Worm (Caenorhabditis elegans) whole organism, young adult: Measurements from ENCODE around the gene F13H10.1.

Experiments
- D2030.7 ChIP-seq: fragments of 200-800 bp; sonication (Bioruptor generic); IDR thresholded peaks from 2 replicates; pipeline ENCODE4 v1.3.6; 2022; ENCODE audit warnings: missing genetic modification reagents, missing genetic modification characterization, missing compliant biosample characterization
- F22D6.2 ChIP-seq: sonication (generic microtip); optimal IDR thresholded peaks from 2 replicates; lab custom pipeline; 2016; ENCODE audit warnings: mild to moderate bottlenecking, missing genetic modification characterization, missing compliant biosample characterization
- F33H1.4 ChIP-seq: fragments of 200-800 bp; sonication (Bioruptor generic); IDR thresholded peaks from 2 replicates; pipeline ENCODE4 v1.3.6; 2022; ENCODE audit warnings: missing genetic modification reagents, missing genetic modification characterization, missing compliant biosample characterization
- F49E8.2 ChIP-seq: sonication (generic microtip); optimal IDR thresholded peaks from 3 replicates; lab custom pipeline; 2017; ENCODE audit warnings: missing genetic modification characterization, mild to moderate bottlenecking, missing compliant biosample characterization, antibody characterized with exemption, moderate library complexity; ENCODE audit not compliant: insufficient read depth
- Y53G8AR.9 ChIP-seq: fragments of 200-800 bp; sonication (Bioruptor generic); conservative IDR thresholded peaks from 2 replicates; pipeline ENCODE4 v1.3.6; 2022; ENCODE audit warnings: missing genetic modification reagents, missing genetic modification characterization, missing compliant biosample characterization
- Y56A3A.18 ChIP-seq: fragments of 200-800 bp; sonication (Bioruptor generic); IDR thresholded peaks from 2 replicates; pipeline ENCODE4 v1.3.6; 2022; ENCODE audit warnings: missing genetic modification reagents, missing genetic modification characterization, missing compliant biosample characterization
- akir-1 ChIP-seq: fragments of 200-800 bp; sonication (Bioruptor generic); optimal IDR thresholded peaks from 2 replicates; lab custom pipeline; 2018; ENCODE audit warnings: mild to moderate bottlenecking, missing genetic modification characterization, moderate library complexity, missing compliant biosample characterization
- cebp-1 ChIP-seq, 2 experiments: fragments of 200-800 bp in 1 of 2; sonication (Bioruptor generic) in 1 of 2; sonication (generic microtip) in 1 of 2; IDR thresholded peaks in 1 of 2; optimal IDR thresholded peaks in 1 of 2; 2 replicates each; pipeline versions ENCODE4 v1.3.6 to Lab custom; 2017 to 2022; ENCODE audit warnings: missing compliant biosample characterization in 2 of 2, missing genetic modification characterization in 2 of 2, mild to moderate bottlenecking in 1 of 2, missing genetic modification reagents in 1 of 2, moderate library complexity in 1 of 2
- ceh-79 ChIP-seq: sonication (generic microtip); optimal IDR thresholded peaks from 2 replicates; lab custom pipeline; 2017; ENCODE audit warnings: mild to moderate bottlenecking, missing genetic modification characterization, missing compliant biosample characterization
- ceh-91 ChIP-seq: fragments of 200-800 bp; sonication (Bioruptor generic); IDR thresholded peaks from 2 replicates; pipeline ENCODE4 v1.3.6; 2022; ENCODE audit warnings: missing genetic modification reagents, missing genetic modification characterization, missing compliant biosample characterization
- efl-1 ChIP-seq: fragments of 150-350 bp; optimal IDR thresholded peaks from 2 replicates; lab custom pipeline; 2014; ENCODE audit warnings: missing biosample characterization, missing genetic modification reagents, missing genetic modification characterization
- egl-18 ChIP-seq: fragments of 200-800 bp; sonication (Bioruptor generic); IDR thresholded peaks from 2 replicates; pipeline ENCODE4 v1.3.6; 2022; ENCODE audit warnings: missing genetic modification reagents, missing genetic modification characterization, missing compliant biosample characterization
- egrh-3 ChIP-seq: fragments of 200-800 bp; sonication (Bioruptor generic); IDR thresholded peaks from 2 replicates; pipeline ENCODE4 v1.3.6; 2022; ENCODE audit warnings: missing genetic modification reagents, missing genetic modification characterization, missing compliant biosample characterization
- ets-4 ChIP-seq: fragments of 200-800 bp; sonication (Bioruptor generic); optimal IDR thresholded peaks from 2 replicates; lab custom pipeline; 2018; ENCODE audit warnings: mild to moderate bottlenecking, missing genetic modification characterization, missing compliant biosample characterization
- hlh-12 ChIP-seq: sonication (generic microtip); optimal IDR thresholded peaks from 2 replicates; lab custom pipeline; 2016; ENCODE audit warnings: missing genetic modification characterization, missing compliant biosample characterization
- hmg-1.2 ChIP-seq: fragments of 200-800 bp; sonication (Bioruptor generic); IDR thresholded peaks from 2 replicates; pipeline ENCODE4 v1.3.6; 2022; ENCODE audit warnings: missing genetic modification reagents, missing genetic modification characterization, missing compliant biosample characterization
- hrde-1 ChIP-seq: sonication (generic microtip); optimal IDR thresholded peaks from 2 replicates; lab custom pipeline; 2016; ENCODE audit warnings: missing genetic modification characterization, mild to moderate bottlenecking, missing compliant biosample characterization, moderate library complexity, missing genotype, missing genetic modification reagents, borderline replicate concordance
- hsf-1 ChIP-seq: fragments of 200-800 bp; sonication (Bioruptor generic); IDR thresholded peaks from 2 replicates; pipeline ENCODE4 v1.3.6; 2022; ENCODE audit warnings: missing genetic modification reagents, missing genetic modification characterization, missing compliant biosample characterization
- let-526 ChIP-seq: fragments of 200-800 bp; sonication (Bioruptor generic); IDR thresholded peaks from 2 replicates; pipeline ENCODE4 v1.3.6; 2022; ENCODE audit warnings: missing genetic modification reagents, missing genetic modification characterization, missing compliant biosample characterization
- let-607 ChIP-seq, 2 experiments: fragments of 200-800 bp in 1 of 2; sonication (Bioruptor generic) in 1 of 2; sonication (generic microtip) in 1 of 2; optimal IDR thresholded peaks; 2 replicates each; lab custom pipeline; 2016 to 2018; ENCODE audit warnings: mild to moderate bottlenecking in 2 of 2, missing compliant biosample characterization in 2 of 2, missing genetic modification characterization in 2 of 2, moderate library complexity in 2 of 2, missing genotype in 1 of 2
- lir-1 ChIP-seq: fragments of 200-800 bp; sonication (Bioruptor generic); conservative IDR thresholded peaks from 2 replicates; pipeline ENCODE4 v1.3.6; 2022; ENCODE audit warnings: missing genetic modification reagents, missing genetic modification characterization, missing compliant biosample characterization
- lsl-1 ChIP-seq: fragments of 200-800 bp; sonication (Bioruptor generic); optimal IDR thresholded peaks from 2 replicates; lab custom pipeline; 2018; ENCODE audit warnings: mild to moderate bottlenecking, missing genetic modification characterization, moderate library complexity, missing compliant biosample characterization
- madf-6 ChIP-seq: fragments of 200-800 bp; sonication (Bioruptor generic); IDR thresholded peaks from 2 replicates; pipeline ENCODE4 v1.3.6; 2022; ENCODE audit warnings: missing genetic modification reagents, missing genetic modification characterization, missing compliant biosample characterization
- madf-8 ChIP-seq: fragments of 200-800 bp; sonication (Bioruptor generic); conservative IDR thresholded peaks from 2 replicates; pipeline ENCODE4 v1.3.6; 2022; ENCODE audit warnings: missing genetic modification reagents, missing genetic modification characterization, missing compliant biosample characterization
- mxl-1 ChIP-seq: sonication (generic microtip); optimal IDR thresholded peaks from 2 replicates; lab custom pipeline; 2016; ENCODE audit warnings: missing genetic modification characterization, missing compliant biosample characterization
- nfya-1 ChIP-seq: sonication (generic microtip); optimal IDR thresholded peaks from 2 replicates; lab custom pipeline; 2017; ENCODE audit warnings: antibody characterized with exemption, missing compliant biosample characterization, missing genetic modification characterization, borderline replicate concordance; ENCODE audit not compliant: insufficient read depth
- nfyb-1 ChIP-seq: fragments of 200-800 bp; sonication (Bioruptor generic); IDR thresholded peaks from 2 replicates; pipeline ENCODE4 v1.3.6; 2022; ENCODE audit warnings: missing genetic modification reagents, missing genetic modification characterization, missing compliant biosample characterization
- rcor-1 ChIP-seq: fragments of 200-800 bp; sonication (Bioruptor generic); IDR thresholded peaks from 2 replicates; pipeline ENCODE4 v1.3.6; 2022; ENCODE audit warnings: missing genetic modification reagents, missing genetic modification characterization, missing compliant biosample characterization
- repo-1 ChIP-seq: sonication (generic microtip); optimal IDR thresholded peaks from 2 replicates; lab custom pipeline; 2017; ENCODE audit warnings: mild to moderate bottlenecking, missing genetic modification characterization, missing compliant biosample characterization
- rpc-1 ChIP-seq, 2 experiments: fragments of 150-350 bp in 1 of 2; sonication (generic microtip) in 1 of 2; optimal IDR thresholded peaks; 2 replicates each; lab custom pipeline; 2014 to 2018; ENCODE audit warnings: missing biosample characterization in 1 of 2, missing genetic modification characterization in 1 of 2, missing genetic modification reagents in 1 of 2, missing genotype in 1 of 2
- snpc-3.4 ChIP-seq: sonication (generic microtip); optimal IDR thresholded peaks from 2 replicates; lab custom pipeline; 2017; ENCODE audit warnings: missing genetic modification characterization, mild to moderate bottlenecking, missing compliant biosample characterization, antibody characterized with exemption, moderate library complexity, missing genotype, missing genetic modification reagents
- xnd-1 ChIP-seq: sonication (generic microtip); optimal IDR thresholded peaks from 2 replicates; lab custom pipeline; 2016; ENCODE audit warnings: missing genotype, missing genetic modification reagents, missing genetic modification characterization, missing compliant biosample characterization
- zim-3 ChIP-seq: sonication (generic microtip); optimal IDR thresholded peaks from 2 replicates; lab custom pipeline; 2017; ENCODE audit warnings: mild to moderate bottlenecking, missing genetic modification characterization, moderate library complexity, missing compliant biosample characterization
- ztf-3 ChIP-seq: fragments of 200-800 bp; sonication (Bioruptor generic); optimal IDR thresholded peaks from 2 replicates; lab custom pipeline; 2018; ENCODE audit warnings: mild to moderate bottlenecking, missing genetic modification characterization, missing compliant biosample characterization
- ztf-6 ChIP-seq: fragments of 200-800 bp; sonication (Bioruptor generic); IDR thresholded peaks from 2 replicates; pipeline ENCODE4 v1.3.6; 2022; ENCODE audit warnings: missing genetic modification reagents, missing genetic modification characterization, missing compliant biosample characterization

Gene F13H10.1

DNA sequence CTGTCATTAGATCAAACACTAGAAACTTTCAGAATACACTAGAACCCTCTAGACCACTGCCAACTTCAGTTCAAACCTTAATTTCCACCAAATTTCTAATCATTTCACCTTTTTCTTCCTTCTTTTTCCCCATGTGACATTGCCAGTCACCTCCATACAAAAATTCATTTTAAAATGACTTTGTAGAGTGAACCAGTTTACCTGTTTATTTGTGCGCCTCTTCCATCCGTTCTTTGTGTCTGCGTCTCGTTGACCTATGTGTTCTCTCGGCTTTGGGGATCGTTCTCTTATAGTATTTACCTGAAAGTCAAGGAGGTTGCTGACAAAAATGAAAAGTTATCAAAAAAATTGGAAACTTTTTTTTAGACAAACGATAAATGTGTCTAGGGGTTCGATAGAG is 23.7 kb upstream of the F13H10.1 start:
- no peak for TF ChIP-seq ztf-6
- no peak for TF ChIP-seq madf-6 (GFP tag; lab: Robert Waterston, UW)
- TF ChIP-seq hrde-1 (tag; lab: Kevin White, UChicago), result no peak
- no peak for TF ChIP-seq ets-4 (GFP tag; lab: Kevin White, UChicago)
- peak; percentile 83 for TF ChIP-seq hsf-1
- TF ChIP-seq hmg-1.2 (GFP tag; lab: Robert Waterston, UW), result peak; percentile 46; the same call in 1 of the 2 replicates
- peak; percentile 24 for TF ChIP-seq rpc-1 (optimal IDR thresholded peaks at IDR 0.05; lab: Kevin White, UChicago)
- no peak for TF ChIP-seq rpc-1 (tag; optimal IDR thresholded peaks at IDR 0.05; lab: Kevin White, UChicago)
- TF ChIP-seq, all 124 proteins: peak for 3

DNA sequence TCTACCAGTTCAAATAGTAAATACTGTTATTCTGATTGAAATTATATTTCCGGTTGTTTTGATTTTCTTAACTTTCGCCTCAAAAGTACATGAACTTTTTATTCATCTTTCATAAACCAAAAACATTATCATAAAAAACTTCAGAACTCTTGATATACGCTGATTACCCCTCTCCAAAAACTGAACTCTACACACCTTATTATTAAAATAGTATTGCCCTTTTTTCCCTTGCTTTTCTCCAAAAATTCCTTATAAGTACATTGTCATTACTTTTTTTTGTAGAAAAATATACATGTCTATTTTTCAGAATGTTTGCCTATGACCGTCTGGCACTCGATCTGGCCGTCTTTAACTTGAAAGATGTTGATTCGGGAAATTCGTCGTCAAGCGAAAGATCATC is 22.6 kb upstream of the F13H10.1 start, which contains the start of gene Y43E12A.2:
TSS of gene Y43E12A.2 (plus strand) at position 301 of the 400 bp plus-strand sequence.
- TF ChIP-seq F49E8.2 (tag; lab: Kevin White, UChicago), result no peak
- no peak for TF ChIP-seq egl-18 (GFP tag; lab: Robert Waterston, UW)
- TF ChIP-seq egrh-3 (GFP tag; lab: Robert Waterston, UW), result no peak
- TF ChIP-seq ztf-3 (GFP tag; lab: Kevin White, UChicago), result no peak
- no peak for TF ChIP-seq Y56A3A.18 (GFP tag; lab: Robert Waterston, UW)
- TF ChIP-seq hlh-12 (tag; lab: Kevin White, UChicago), result no peak
- TF ChIP-seq akir-1 (GFP tag; lab: Kevin White, UChicago), result no peak
- TF ChIP-seq F22D6.2 (tag; lab: Kevin White, UChicago), result no peak
- no peak for TF ChIP-seq nfya-1 (tag; lab: Kevin White, UChicago)
- TF ChIP-seq Y53G8AR.9 (GFP tag; lab: Robert Waterston, UW), result no peak
- TF ChIP-seq zim-3, result no peak
- TF ChIP-seq mxl-1 (tag; lab: Kevin White, UChicago), result no peak
- no peak for TF ChIP-seq let-526
- TF ChIP-seq lir-1 (GFP tag; lab: Robert Waterston, UW), result no peak
- no peak for TF ChIP-seq rpc-1 (optimal IDR thresholded peaks at IDR 0.05; lab: Kevin White, UChicago)
- TF ChIP-seq rpc-1 (tag; optimal IDR thresholded peaks at IDR 0.05; lab: Kevin White, UChicago), result no peak
- TF ChIP-seq cebp-1 (GFP tag; IDR thresholded peaks at IDR 0.05; lab: Robert Waterston, UW), result no peak
- no peak for TF ChIP-seq cebp-1 (tag; optimal IDR thresholded peaks at IDR 0.05; lab: Kevin White, UChicago)
- no peak for TF ChIP-seq madf-8 (GFP tag; lab: Robert Waterston, UW)
- no peak for TF ChIP-seq let-607 (tag; optimal IDR thresholded peaks at IDR 0.05; lab: Kevin White, UChicago)

DNA sequence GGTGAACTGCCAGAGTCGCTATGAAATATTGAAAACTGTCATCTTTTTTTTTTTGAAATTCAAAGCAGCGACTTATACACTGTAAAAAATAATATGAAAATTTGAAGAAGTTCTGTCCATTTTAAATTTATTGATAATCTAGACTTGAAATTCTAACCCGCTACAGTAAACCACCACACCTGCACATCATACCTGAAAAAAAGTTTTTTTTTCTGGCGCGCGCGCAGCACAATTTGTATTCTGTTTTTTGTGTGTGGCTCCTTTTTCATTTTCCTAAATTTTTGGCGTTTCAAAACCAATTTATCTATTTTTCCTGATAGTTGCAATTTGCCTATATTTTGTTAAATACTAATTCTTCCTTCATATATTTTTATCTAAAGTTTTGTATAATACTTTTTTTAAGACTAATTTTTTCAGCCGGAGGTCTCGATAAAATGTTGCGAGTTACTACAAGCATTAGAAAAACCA is 18.8 kb upstream of the F13H10.1 start, which contains the start of gene cyb-2.1:
TSS of gene cyb-2.1 (plus strand) at position 418 of the 468 bp plus-strand sequence.
- TF ChIP-seq madf-6 (GFP tag; lab: Robert Waterston, UW) (peak; percentile 98), madf-8 (GFP tag; lab: Robert Waterston, UW) (peak; percentile 96), efl-1 (GFP tag; lab: Kevin White, UChicago) (peak; percentile 59), repo-1 (no peak), nfyb-1 (no peak), hsf-1 (0 out of 2 replicates have a peak, but pooled peaks have one; percentile 31), F33H1.4 (GFP tag; lab: Robert Waterston, UW) (peak; percentile 71), hmg-1.2 (GFP tag; lab: Robert Waterston, UW) (peak; percentile 18; the same call in 1 of the 2 replicates), snpc-3.4 (no peak), D2030.7 (peak; percentile 55), ceh-91 (GFP tag; lab: Robert Waterston, UW) (peak; percentile 69), xnd-1 (tag; lab: Kevin White, UChicago) (peak; percentile 84), rcor-1 (peak; percentile 43; the same call in 1 of the 2 replicates), ceh-79 (tag; lab: Kevin White, UChicago) (no peak), lsl-1 (GFP tag; lab: Kevin White, UChicago) (peak; percentile 84)
